Worm (Caenorhabditis elegans): Measurements from ENCODE around the gene dmd-4.

dmd-4 gene

DNA sequence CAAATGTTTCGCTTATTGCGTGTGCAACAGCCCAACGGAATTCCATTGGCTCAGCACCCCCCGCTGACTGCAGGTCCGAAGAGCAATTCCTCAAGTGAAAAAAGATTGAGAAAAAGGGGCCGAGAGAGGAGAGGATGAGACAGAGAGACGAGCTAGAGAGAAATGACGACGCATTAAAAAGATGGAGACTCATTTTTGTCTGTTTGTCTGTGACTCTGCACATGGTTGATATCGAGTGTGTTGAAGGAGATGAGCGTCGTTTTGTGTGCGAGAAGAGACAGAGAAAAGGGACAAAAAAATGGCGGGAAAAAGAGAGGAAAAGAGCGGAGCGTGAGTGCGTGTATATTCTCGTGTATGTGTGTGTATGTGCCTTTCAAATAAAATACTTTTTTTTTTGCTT lies 20.6 kb downstream of the dmd-4 start (continued):
- TF ChIP-seq mef-2 (tag; optimal IDR thresholded peaks at IDR 0.05) (peak; percentile 66), ama-1 (optimal IDR thresholded peaks at IDR 0.05) (peak; percentile 6), unc-86 (tag; optimal IDR thresholded peaks at IDR 0.05) (peak; percentile 91), C16A3.4 (tag; optimal IDR thresholded peaks at IDR 0.05) (peak; percentile 86), lin-35 (GFP tag; optimal IDR thresholded peaks at IDR 0.05) (peak; percentile 82 to 87), sptf-1 (tag; optimal IDR thresholded peaks at IDR 0.05) (no peak), rnt-1 (tag; optimal IDR thresholded peaks at IDR 0.05) (peak; percentile 80), nhr-85 (tag) (peak; percentile 86), ztf-11 (tag; optimal IDR thresholded peaks at IDR 0.05) (peak in 1 of 2 experiments; percentile 14), nhr-77 (tag; optimal IDR thresholded peaks at IDR 0.05) (peak; percentile 94), ztf-4 (tag; optimal IDR thresholded peaks at IDR 0.05) (peak; percentile 78), aly-2 (tag; optimal IDR thresholded peaks at IDR 0.05) (peak; percentile 32), aha-1 (tag; optimal IDR thresholded peaks at IDR 0.05) (no peak), nhr-90 (tag; optimal IDR thresholded peaks at IDR 0.05; ENCODE audit: poor library complexity) (peak; percentile 57), nhr-237 (tag; optimal IDR thresholded peaks at IDR 0.05) (peak; percentile 71), snpc-4 (tag; optimal IDR thresholded peaks at IDR 0.05) (peak; percentile 78), egl-13 (tag; optimal IDR thresholded peaks at IDR 0.05) (peak; percentile 81), irx-1 (tag; optimal IDR thresholded peaks at IDR 0.05) (peak; percentile 83), lir-3 (tag; optimal IDR thresholded peaks at IDR 0.05; ENCODE audit: poor library complexity) (peak; percentile 80), fkh-10 (GFP tag; optimal IDR thresholded peaks at IDR 0.05) (peak; percentile 94), unc-30 (tag; optimal IDR thresholded peaks at IDR 0.05) (no peak), nhr-47 (tag; optimal IDR thresholded peaks at IDR 0.05) (peak; percentile 86), lin-39 (tag; optimal IDR thresholded peaks at IDR 0.05) (peak; percentile 15), C34B4.2 (tag; optimal IDR thresholded peaks at IDR 0.05) (no peak), ces-1 (GFP tag; optimal IDR thresholded peaks at IDR 0.05) (no peak), unc-62 (GFP tag; optimal IDR thresholded peaks at IDR 0.05) (no peak), xbp-1 (tag; optimal IDR thresholded peaks at IDR 0.05) (peak; percentile 85), pag-3 (tag; optimal IDR thresholded peaks at IDR 0.05; ENCODE audit: borderline replicate concordance, insufficient read depth) (peak; percentile 15), ceh-8 (GFP tag; optimal IDR thresholded peaks at IDR 0.05) (peak; percentile 57), efl-3 (GFP tag; optimal IDR thresholded peaks at IDR 0.05) (no peak), nhr-71 (tag; optimal IDR thresholded peaks at IDR 0.05) (peak; percentile 96), snu-23 (GFP tag; optimal IDR thresholded peaks at IDR 0.05) (peak; percentile 96), lsy-2 (tag; optimal IDR thresholded peaks at IDR 0.05) (peak; percentile 63 to 92), lin-15B (tag; optimal IDR thresholded peaks at IDR 0.05) (no peak), elt-2 (tag; optimal IDR thresholded peaks at IDR 0.05) (peak; percentile 43), dsc-1 (tag; optimal IDR thresholded peaks at IDR 0.05) (peak; percentile 82), skn-1 (tag; optimal IDR thresholded peaks at IDR 0.05) (peak; percentile 87), hpl-2 (GFP tag; optimal IDR thresholded peaks at IDR 0.05) (no peak), nhr-84 (tag; optimal IDR thresholded peaks at IDR 0.05) (no peak), hlh-17 (GFP tag; optimal IDR thresholded peaks at IDR 0.05; ENCODE audit: borderline replicate concordance) (no peak), ceh-63 (GFP tag; optimal IDR thresholded peaks at IDR 0.05) (no peak), nhr-11 (tag; optimal IDR thresholded peaks at IDR 0.05) (peak; percentile 54), swsn-7 (tag; optimal IDR thresholded peaks at IDR 0.05) (peak; percentile 90), elt-3 (tag; optimal IDR thresholded peaks at IDR 0.05) (peak in 2 of 6 experiments; percentile 27 to 50)

- TF ChIP-seq C16A3.4 (tag; optimal IDR thresholded peaks at IDR 0.05) (no peak), swsn-7 (tag; optimal IDR thresholded peaks at IDR 0.05) (peak; percentile 1), alr-1 (tag; optimal IDR thresholded peaks at IDR 0.05; ENCODE audit: borderline replicate concordance) (no peak), tbx-2 (tag; optimal IDR thresholded peaks at IDR 0.05) (no peak), blmp-1 (tag; optimal IDR thresholded peaks at IDR 0.05) (no peak), unc-86 (tag; optimal IDR thresholded peaks at IDR 0.05) (peak; percentile 73), fkh-8 (tag; optimal IDR thresholded peaks at IDR 0.05) (peak; percentile 45), C34B4.2 (tag; optimal IDR thresholded peaks at IDR 0.05) (no peak), lin-14 (GFP tag; optimal IDR thresholded peaks at IDR 0.05) (peak; percentile 39), hlh-17 (GFP tag; optimal IDR thresholded peaks at IDR 0.05; ENCODE audit: borderline replicate concordance) (no peak), nhr-47 (tag; optimal IDR thresholded peaks at IDR 0.05) (peak; percentile 42), F16B12.6 (tag; optimal IDR thresholded peaks at IDR 0.05) (no peak), nhr-71 (tag; optimal IDR thresholded peaks at IDR 0.05) (peak; percentile 43), dsc-1 (tag; optimal IDR thresholded peaks at IDR 0.05) (no peak), xbp-1 (tag; optimal IDR thresholded peaks at IDR 0.05) (no peak), hlh-4 (tag; optimal IDR thresholded peaks at IDR 0.05) (no peak), ceh-8 (GFP tag; optimal IDR thresholded peaks at IDR 0.05) (no peak)
Observed at ce11 chrX:14838339-14838738, 23.3 kb downstream of the dmd-4 start.
